Fruit fly (Drosophila melanogaster) whole organism, prepupa: ENCODE data around the gene Ipp.

Experiments used
- CG10631 ChIP-seq: fragments of 200-800 bp; sonication (Bioruptor generic); optimal IDR thresholded peaks from 2 replicates; lab custom pipeline; 2016; ENCODE audit warnings: missing biosample characterization, missing genetic modification characterization
- CG11294 ChIP-seq: fragments of 200-800 bp; sonication (Bioruptor generic); IDR thresholded peaks from 2 replicates; pipeline ENCODE4 v1.3.6; 2022; ENCODE audit warnings: missing biosample characterization, missing genetic modification characterization
- CG11762 ChIP-seq: fragments of 200-800 bp; sonication (Bioruptor generic); optimal IDR thresholded peaks from 3 replicates; lab custom pipeline; 2016; ENCODE audit warnings: missing biosample characterization, missing genetic modification characterization; ENCODE audit not compliant: insufficient read depth
- CG11902 ChIP-seq: fragments of 200-800 bp; sonication (Bioruptor generic); optimal IDR thresholded peaks from 3 replicates; lab custom pipeline; 2016; ENCODE audit warnings: missing biosample characterization, missing genetic modification characterization
- CG1621 ChIP-seq: fragments of 200-800 bp; sonication (Bioruptor generic); optimal IDR thresholded peaks from 3 replicates; lab custom pipeline; 2018; ENCODE audit warnings: missing biosample characterization, mild to moderate bottlenecking, missing genetic modification characterization
- CG31627 ChIP-seq: fragments of 200-800 bp; sonication (Bioruptor generic); optimal IDR thresholded peaks from 3 replicates; lab custom pipeline; 2016; ENCODE audit warnings: missing biosample characterization, missing genetic modification characterization
- CG32006 ChIP-seq: fragments of 200-800 bp; sonication (Bioruptor generic); optimal IDR thresholded peaks from 3 replicates; lab custom pipeline; 2017; ENCODE audit warnings: missing biosample characterization, mild to moderate bottlenecking, missing genetic modification characterization
- CG4318 ChIP-seq: fragments of 200-800 bp; sonication (Bioruptor generic); optimal IDR thresholded peaks from 3 replicates; lab custom pipeline; 2017; ENCODE audit warnings: missing biosample characterization, mild to moderate bottlenecking, missing genetic modification characterization
- CG6163 ChIP-seq: fragments of 200-800 bp; sonication (Bioruptor generic); IDR thresholded peaks from 3 replicates; pipeline ENCODE4 v1.3.6; 2022; ENCODE audit warnings: missing biosample characterization, missing genetic modification characterization
- CG6276 ChIP-seq: fragments of 200-800 bp; sonication (Bioruptor generic); optimal IDR thresholded peaks from 2 replicates; lab custom pipeline; 2017; ENCODE audit warnings: missing biosample characterization, mild to moderate bottlenecking, missing genetic modification characterization
- CG6854 ChIP-seq: fragments of 200-800 bp; sonication (Bioruptor generic); optimal IDR thresholded peaks from 2 replicates; lab custom pipeline; 2017; ENCODE audit warnings: missing biosample characterization, mild to moderate bottlenecking, missing genetic modification characterization
- CG7368 ChIP-seq: fragments of 200-800 bp; sonication (Bioruptor generic); optimal IDR thresholded peaks from 3 replicates; lab custom pipeline; 2016; ENCODE audit warnings: missing biosample characterization, missing genetic modification characterization
- CG8319 ChIP-seq: fragments of 200-800 bp; sonication (Bioruptor generic); optimal IDR thresholded peaks from 3 replicates; lab custom pipeline; 2016; ENCODE audit warnings: missing biosample characterization, missing genetic modification characterization
- CG8632 ChIP-seq: fragments of 200-800 bp; sonication (Bioruptor generic); optimal IDR thresholded peaks from 3 replicates; lab custom pipeline; 2016; ENCODE audit warnings: missing biosample characterization, missing genetic modification characterization
- Eip75B ChIP-seq: fragments of 200-800 bp; sonication (Bioruptor generic); optimal IDR thresholded peaks from 3 replicates; lab custom pipeline; 2016; ENCODE audit warnings: missing biosample characterization, missing genetic modification characterization
- Eip78C ChIP-seq: fragments of 200-800 bp; sonication (Bioruptor generic); peaks from one replicate; lab custom pipeline; 2016; ENCODE audit warnings: missing biosample characterization, missing genetic modification characterization
- Ets96B ChIP-seq: fragments of 200-800 bp; optimal IDR thresholded peaks from 2 replicates; lab custom pipeline; 2019; ENCODE audit warnings: missing biosample characterization, mild to moderate bottlenecking, missing genetic modification characterization, moderate library complexity
- Hr38 ChIP-seq: sonication (Bioruptor generic); optimal IDR thresholded peaks from 2 replicates; lab custom pipeline; 2016; ENCODE audit warnings: missing biosample characterization, missing genetic modification characterization
- Hr39 ChIP-seq: fragments of 200-800 bp; sonication (Bioruptor generic); optimal IDR thresholded peaks from 2 replicates; lab custom pipeline; 2016; ENCODE audit warnings: missing biosample characterization, missing genetic modification characterization
- Hr4 ChIP-seq: fragments of 200-800 bp; sonication (Bioruptor generic); optimal IDR thresholded peaks from 3 replicates; lab custom pipeline; 2016; ENCODE audit warnings: missing biosample characterization, missing genetic modification characterization
- Lpt ChIP-seq: fragments of 200-800 bp; sonication (Bioruptor generic); optimal IDR thresholded peaks from 3 replicates; lab custom pipeline; 2016; ENCODE audit warnings: missing biosample characterization, missing genetic modification characterization
- Met ChIP-seq: fragments of 200-800 bp; sonication (Bioruptor generic); optimal IDR thresholded peaks from 3 replicates; lab custom pipeline; 2016; ENCODE audit warnings: missing biosample characterization, missing genetic modification characterization
- OdsH ChIP-seq: fragments of 200-800 bp; sonication (Bioruptor generic); optimal IDR thresholded peaks from 3 replicates; lab custom pipeline; 2016; ENCODE audit warnings: missing biosample characterization, missing genetic modification characterization
- Smox ChIP-seq: fragments of 200-800 bp; sonication (Bioruptor generic); optimal IDR thresholded peaks from 3 replicates; lab custom pipeline; 2016; ENCODE audit warnings: missing biosample characterization, missing genetic modification characterization
- Sox102F ChIP-seq: fragments of 200-800 bp; sonication (Bioruptor generic); optimal IDR thresholded peaks from 2 replicates; lab custom pipeline; 2016; ENCODE audit warnings: missing biosample characterization, mild to moderate bottlenecking, missing genetic modification characterization
- Sox15 ChIP-seq: fragments of 200-800 bp; sonication (Bioruptor generic); optimal IDR thresholded peaks from 3 replicates; lab custom pipeline; 2016; ENCODE audit warnings: missing biosample characterization, missing genetic modification characterization
- cyc ChIP-seq: fragments of 200-800 bp; sonication (Bioruptor generic); optimal IDR thresholded peaks from 3 replicates; lab custom pipeline; 2016; ENCODE audit warnings: missing biosample characterization, missing genetic modification characterization
- dac ChIP-seq: fragments of 200-800 bp; sonication (Bioruptor generic); optimal IDR thresholded peaks from 2 replicates; lab custom pipeline; 2017; ENCODE audit warnings: missing biosample characterization, mild to moderate bottlenecking, missing genetic modification characterization
- eg ChIP-seq: fragments of 200-800 bp; sonication (Bioruptor generic); IDR thresholded peaks from 3 replicates; pipeline ENCODE4 v1.3.6; 2022; ENCODE audit warnings: missing biosample characterization, missing genetic modification characterization
- esn ChIP-seq: fragments of 200-800 bp; sonication (Bioruptor generic); optimal IDR thresholded peaks from 2 replicates; lab custom pipeline; 2016; ENCODE audit warnings: missing biosample characterization, mild to moderate bottlenecking, missing genetic modification characterization, moderate library complexity
- fd59A ChIP-seq: fragments of 200-800 bp; sonication (Bioruptor generic); optimal IDR thresholded peaks from 2 replicates; lab custom pipeline; 2017; ENCODE audit warnings: missing biosample characterization, mild to moderate bottlenecking, missing genetic modification characterization, missing genetic modification reagents
- fd85E ChIP-seq: fragments of 200-800 bp; sonication (Bioruptor generic); optimal IDR thresholded peaks from 3 replicates; lab custom pipeline; 2016; ENCODE audit warnings: missing biosample characterization, missing genetic modification characterization
- lz ChIP-seq: fragments of 200-800 bp; sonication (Bioruptor generic); optimal IDR thresholded peaks from 3 replicates; lab custom pipeline; 2016; ENCODE audit warnings: missing biosample characterization, missing genetic modification characterization
- net ChIP-seq: fragments of 200-800 bp; sonication (Bioruptor generic); optimal IDR thresholded peaks from 3 replicates; lab custom pipeline; 2016; ENCODE audit warnings: missing biosample characterization, missing genetic modification characterization
- pdm3 ChIP-seq: fragments of 200-800 bp; sonication (Bioruptor generic); optimal IDR thresholded peaks from 3 replicates; lab custom pipeline; 2016; ENCODE audit warnings: missing biosample characterization, missing genetic modification characterization
- salr ChIP-seq, 2 experiments: fragments of 200-800 bp; sonication (Bioruptor generic); optimal IDR thresholded peaks; 3 replicates each; lab custom pipeline; 2016 to 2018; ENCODE audit warnings: missing biosample characterization in 2 of 2, missing genetic modification characterization in 2 of 2, mild to moderate bottlenecking in 1 of 2
- spab ChIP-seq: fragments of 200-800 bp; sonication (Bioruptor generic); optimal IDR thresholded peaks from 2 replicates; lab custom pipeline; 2017; ENCODE audit warnings: missing biosample characterization, mild to moderate bottlenecking, missing genetic modification characterization, missing genetic modification reagents
- ss ChIP-seq, 2 experiments: fragments of 200-800 bp; sonication (Bioruptor generic); optimal IDR thresholded peaks; 2 replicates in 1 of 2; 3 replicates in 1 of 2; lab custom pipeline; 2017 to 2018; ENCODE audit warnings: mild to moderate bottlenecking in 2 of 2, missing biosample characterization in 2 of 2, missing genetic modification characterization in 2 of 2, moderate library complexity in 1 of 2
- svp ChIP-seq: fragments of 200-800 bp; sonication (Bioruptor generic); peaks from one replicate; lab custom pipeline; 2016; ENCODE audit warnings: missing biosample characterization, missing genetic modification characterization
- topi ChIP-seq: fragments of 200-800 bp; sonication (Bioruptor generic); optimal IDR thresholded peaks from 3 replicates; lab custom pipeline; 2016; ENCODE audit warnings: missing biosample characterization, missing genetic modification characterization

Gene Ipp

DNA sequence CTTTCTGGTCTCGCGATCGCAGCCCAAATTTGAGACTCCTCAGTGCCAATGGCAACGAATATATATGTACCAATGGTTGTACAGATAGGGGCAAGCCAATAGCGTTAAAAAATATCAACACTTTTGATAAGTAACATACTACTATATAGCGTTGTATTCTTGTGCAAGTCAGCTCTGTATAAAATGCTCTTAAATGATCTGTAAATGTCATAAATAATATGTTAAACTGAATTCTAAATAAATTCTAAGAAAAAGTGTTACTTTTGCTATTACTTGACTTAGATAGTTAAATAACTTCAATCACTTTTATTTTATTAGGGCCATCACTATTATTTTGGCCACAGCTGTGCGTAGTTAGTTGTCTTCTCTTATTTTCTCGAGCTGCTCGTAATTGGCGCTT lies 24.0 kb upstream of the Ipp start (continued):
- TF ChIP-seq fd59A (GFP tag; lab: Kevin White, UChicago) = peak; percentile 24
- peak; percentile 77 for TF ChIP-seq esn
- TF ChIP-seq Eip78C (GFP tag; lab: Kevin White, UChicago) = peak; percentile 95
- TF ChIP-seq CG11294 = no peak
- no peak for TF ChIP-seq CG6854 (GFP tag; lab: Kevin White, UChicago)
- TF ChIP-seq CG4318 (GFP tag; lab: Kevin White, UChicago) = no peak
- no peak for TF ChIP-seq Eip75B
- no peak for TF ChIP-seq CG6276
- TF ChIP-seq spab (GFP tag; lab: Kevin White, UChicago) = no peak
- TF ChIP-seq Hr38 (GFP tag; lab: Kevin White, UChicago) = no peak
- peak; percentile 89 for TF ChIP-seq svp
- no peak for TF ChIP-seq eg
- peak; percentile 57 for TF ChIP-seq Hr39
- TF ChIP-seq Sox102F (GFP tag; lab: Kevin White, UChicago) = peak; percentile 72
- TF ChIP-seq CG8319 (GFP tag; lab: Kevin White, UChicago) = peak; percentile 35
- TF ChIP-seq Sox15 = peak; percentile 24
- TF ChIP-seq CG1621 (tag; lab: Kevin White, UChicago) = no peak
- peak; percentile 66 for TF ChIP-seq OdsH
- TF ChIP-seq CG7368 = no peak
- TF ChIP-seq dac = no peak
- TF ChIP-seq CG8632 (GFP tag; lab: Kevin White, UChicago) = peak; percentile 71
- no peak for TF ChIP-seq fd85E
- TF ChIP-seq Smox = peak; percentile 69
- TF ChIP-seq salr (GFP tag; optimal IDR thresholded peaks at IDR 0.05; lab: Kevin White, UChicago) = peak in 1 of 2 experiments; percentile 31
- TF ChIP-seq CG11762 = no peak
- 0 out of 3 replicates have a peak, but pooled peaks have one; percentile 30 for TF ChIP-seq CG6163 (GFP tag; lab: Robert Waterston, UW)
- peak in 1 of 2 experiments; percentile 54 for TF ChIP-seq ss (GFP tag; optimal IDR thresholded peaks at IDR 0.05; lab: Kevin White, UChicago)
- peak; percentile 72 for TF ChIP-seq Met (GFP tag; lab: Kevin White, UChicago)
- peak; percentile 67 for TF ChIP-seq lz
- no peak for TF ChIP-seq cyc (GFP tag; lab: Kevin White, UChicago)
- TF ChIP-seq CG32006 (GFP tag; lab: Kevin White, UChicago) = peak; percentile 53

DNA sequence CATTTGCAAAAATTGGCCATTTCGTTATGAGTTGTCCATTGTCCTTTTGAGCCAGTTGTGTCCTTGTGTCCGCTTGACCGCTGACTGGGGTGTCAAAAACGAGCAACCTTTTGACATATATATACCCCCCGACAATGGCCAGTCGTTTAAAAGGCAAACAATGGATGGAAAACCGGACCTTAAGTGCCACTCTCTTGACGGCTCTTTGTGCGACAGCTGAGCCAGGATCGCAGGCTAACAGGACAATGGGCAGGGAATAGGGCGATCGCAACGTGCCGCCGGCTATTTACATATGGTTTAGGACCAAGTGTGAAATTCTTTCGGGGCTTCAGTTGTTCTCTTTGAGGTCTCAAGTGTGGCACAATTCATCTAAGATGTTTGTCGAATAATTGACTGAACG lies 22.3 kb upstream of the Ipp start:
- TF ChIP-seq Ets96B = no peak
- TF ChIP-seq CG6163 (GFP tag; lab: Robert Waterston, UW) = no peak
- no peak for TF ChIP-seq Eip75B
- no peak for TF ChIP-seq pdm3 (GFP tag; lab: Kevin White, UChicago)
- no peak for TF ChIP-seq CG7368
- no peak for TF ChIP-seq CG31627 (GFP tag; lab: Kevin White, UChicago)
- TF ChIP-seq CG6854 (GFP tag; lab: Kevin White, UChicago) = no peak
- TF ChIP-seq lz = no peak
- no peak for TF ChIP-seq Sox102F (GFP tag; lab: Kevin White, UChicago)
- no peak for TF ChIP-seq CG11902 (GFP tag; lab: Kevin White, UChicago)
- no peak for TF ChIP-seq esn
- no peak for TF ChIP-seq CG1621 (tag; lab: Kevin White, UChicago)
- TF ChIP-seq Hr4 (GFP tag; lab: Kevin White, UChicago) = no peak
- TF ChIP-seq CG10631 (GFP tag; lab: Kevin White, UChicago) = no peak
- no peak for TF ChIP-seq topi (GFP tag; lab: Kevin White, UChicago)
- no peak for TF ChIP-seq CG4318 (GFP tag; lab: Kevin White, UChicago)
- TF ChIP-seq net (GFP tag; lab: Kevin White, UChicago) = no peak
- no peak for TF ChIP-seq Lpt
- no peak for TF ChIP-seq Eip78C (GFP tag; lab: Kevin White, UChicago)
